Worm (Caenorhabditis elegans) whole organism, midembryonic: ENCODE data around the gene tnc-2.

ENCODE experiments used
- T22C8.4 ChIP-seq: fragments of 200-800 bp; sonication (Bioruptor generic); IDR thresholded peaks from 2 replicates; pipeline ENCODE4 v1.3.6; 2022; ENCODE audit warnings: missing genetic modification characterization, missing compliant biosample characterization
- cog-1 ChIP-seq: sonication (generic microtip); optimal IDR thresholded peaks from 2 replicates; lab custom pipeline; 2016; ENCODE audit warnings: missing genetic modification characterization, missing compliant biosample characterization
- flt-1 ChIP-seq: fragments of 200-800 bp; sonication (Bioruptor generic); IDR thresholded peaks from 2 replicates; pipeline ENCODE4 v1.3.6; 2022; ENCODE audit warnings: missing genetic modification characterization, missing compliant biosample characterization
- klf-2 ChIP-seq: fragments of 200-800 bp; sonication (Bioruptor generic); conservative IDR thresholded peaks from 2 replicates; pipeline ENCODE4 v1.3.6; 2022; ENCODE audit warnings: missing genetic modification reagents, missing genetic modification characterization, missing compliant biosample characterization
- med-1 ChIP-seq: sonication (generic microtip); optimal IDR thresholded peaks from 2 replicates; lab custom pipeline; 2017; ENCODE audit warnings: missing genetic modification characterization, mild to moderate bottlenecking, missing compliant biosample characterization, antibody characterized with exemption, missing genetic modification reagents; ENCODE audit not compliant: insufficient read depth
- ref-1 ChIP-seq: fragments of 200-800 bp; sonication (Bioruptor generic); conservative IDR thresholded peaks from 2 replicates; pipeline ENCODE4 v1.3.6; 2022; ENCODE audit warnings: missing genetic modification reagents, missing genetic modification characterization, missing compliant biosample characterization
- tab-1 ChIP-seq: fragments of 200-800 bp; sonication (Bioruptor generic); IDR thresholded peaks from 2 replicates; pipeline ENCODE4 v1.3.6; 2022; ENCODE audit warnings: missing genetic modification characterization, missing compliant biosample characterization
- ztf-23 ChIP-seq: fragments of 200-800 bp; sonication (Bioruptor generic); IDR thresholded peaks from 2 replicates; pipeline ENCODE4 v1.3.6; 2022; ENCODE audit warnings: missing genetic modification reagents, missing genetic modification characterization, missing compliant biosample characterization
- ztf-29 ChIP-seq: fragments of 200-800 bp; sonication (Bioruptor generic); IDR thresholded peaks from 2 replicates; pipeline ENCODE4 v1.3.6; 2022; ENCODE audit warnings: missing genetic modification reagents, missing genetic modification characterization, missing compliant biosample characterization

Gene tnc-2

DNA sequence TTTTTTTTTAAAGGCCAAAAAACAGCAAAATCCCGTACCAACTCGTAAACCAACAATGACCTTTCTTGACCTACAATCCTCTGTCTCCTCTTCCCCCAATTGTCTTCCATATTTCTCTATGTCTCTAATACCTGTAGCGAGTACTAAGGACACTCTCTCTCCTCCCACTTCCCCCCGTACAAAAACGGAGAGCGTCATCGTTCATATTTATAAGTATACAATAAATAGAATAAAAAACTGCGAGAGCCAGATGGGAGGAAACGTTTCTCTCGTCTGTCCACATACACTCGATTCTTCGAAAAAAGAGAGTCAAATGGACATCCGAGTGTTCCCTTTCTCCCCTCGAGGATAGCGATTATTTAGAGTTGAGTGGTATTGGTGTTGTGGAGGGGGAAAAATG, 38.1 kb downstream of the tnc-2 start:
- TF ChIP-seq ref-1 (GFP tag; lab: Robert Waterston, UW): no peak
- no peak for TF ChIP-seq ztf-29 (GFP tag; lab: Robert Waterston, UW)
- no peak for TF ChIP-seq klf-2 (GFP tag; lab: Robert Waterston, UW)
- no peak for TF ChIP-seq T22C8.4 (GFP tag; lab: Robert Waterston, UW)
- TF ChIP-seq cog-1 (tag; lab: Kevin White, UChicago): no peak
- no peak for TF ChIP-seq flt-1 (GFP tag; lab: Robert Waterston, UW)
- TF ChIP-seq ztf-23 (GFP tag; lab: Robert Waterston, UW): no peak
- no peak for TF ChIP-seq med-1 (GFP tag; lab: Kevin White, UChicago)

DNA sequence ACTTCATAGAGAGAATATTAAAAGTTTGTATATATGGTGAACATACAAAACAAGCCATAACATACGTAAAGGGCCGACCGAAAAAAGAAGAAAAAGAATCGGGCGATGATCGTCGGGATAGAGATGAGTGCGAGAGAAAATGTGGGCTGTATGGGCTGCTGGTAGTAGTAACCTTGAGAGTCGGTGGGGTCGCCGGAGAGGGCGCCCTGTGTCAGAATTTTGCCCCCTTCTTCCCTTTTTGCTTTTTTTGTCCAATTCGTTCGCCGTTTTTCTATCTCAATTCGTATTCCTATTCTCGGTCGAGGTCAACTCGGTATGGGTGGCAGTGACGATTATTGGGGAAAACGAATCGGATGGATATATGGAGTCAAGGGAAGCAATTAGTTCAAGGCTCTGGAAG, 39.3 kb downstream of the tnc-2 start:
- TF ChIP-seq tab-1 (no peak), cog-1 (tag; lab: Kevin White, UChicago) (no peak), ztf-29 (GFP tag; lab: Robert Waterston, UW) (no peak), flt-1 (GFP tag; lab: Robert Waterston, UW) (no peak), klf-2 (GFP tag; lab: Robert Waterston, UW) (no peak)

DNA sequence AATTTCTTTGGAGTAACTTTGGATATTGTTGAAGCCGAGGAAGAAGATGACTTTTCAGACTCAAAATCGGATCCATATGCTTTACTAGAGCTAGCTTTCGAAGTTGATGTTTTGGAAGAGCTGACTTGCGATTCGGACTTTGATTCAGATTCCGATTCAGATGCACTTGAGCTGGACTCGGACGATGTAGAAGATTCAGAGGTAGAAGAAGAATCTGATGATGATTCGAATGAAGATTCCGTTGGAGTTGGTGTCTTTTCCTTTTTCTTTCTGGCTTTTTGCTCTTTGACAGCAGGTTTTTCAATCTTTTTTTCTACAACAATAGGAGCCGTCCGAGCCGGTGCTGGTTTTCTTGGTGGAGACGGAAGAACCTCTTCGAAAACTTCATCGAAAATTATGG, 41.3 kb downstream of the tnc-2 start:
- TF ChIP-seq flt-1 (GFP tag; lab: Robert Waterston, UW) (no peak), ref-1 (GFP tag; lab: Robert Waterston, UW) (no peak), med-1 (GFP tag; lab: Kevin White, UChicago) (no peak), tab-1 (no peak), ztf-29 (GFP tag; lab: Robert Waterston, UW) (no peak), T22C8.4 (GFP tag; lab: Robert Waterston, UW) (no peak), cog-1 (tag; lab: Kevin White, UChicago) (no peak), ztf-23 (GFP tag; lab: Robert Waterston, UW) (no peak), klf-2 (GFP tag; lab: Robert Waterston, UW) (no peak)

ce11 chrII:10509746-10510145, 43.1 kb downstream of the tnc-2 start, which contains the start of gene F59B10.2:
F59B10.2 (minus strand) TSS chrII:10509846.
- TF ChIP-seq tab-1 (no peak), med-1 (GFP tag; lab: Kevin White, UChicago) (no peak), klf-2 (GFP tag; lab: Robert Waterston, UW) (no peak), T22C8.4 (GFP tag; lab: Robert Waterston, UW) (no peak), ref-1 (GFP tag; lab: Robert Waterston, UW) (no peak), ztf-29 (GFP tag; lab: Robert Waterston, UW) (no peak), ztf-23 (GFP tag; lab: Robert Waterston, UW) (no peak)

ce11 chrII:10510242-10510641, 43.6 kb downstream of the tnc-2 start, which contains the start of gene F59B10.3:
F59B10.3 (plus strand) TSS chrII:10510542.
- TF ChIP-seq T22C8.4 (GFP tag; lab: Robert Waterston, UW) (no peak), klf-2 (GFP tag; lab: Robert Waterston, UW) (no peak), tab-1 (no peak), ref-1 (GFP tag; lab: Robert Waterston, UW) (no peak), cog-1 (tag; lab: Kevin White, UChicago) (no peak), ztf-23 (GFP tag; lab: Robert Waterston, UW) (no peak), ztf-29 (GFP tag; lab: Robert Waterston, UW) (no peak), flt-1 (GFP tag; lab: Robert Waterston, UW) (no peak), med-1 (GFP tag; lab: Kevin White, UChicago) (no peak)

DNA sequence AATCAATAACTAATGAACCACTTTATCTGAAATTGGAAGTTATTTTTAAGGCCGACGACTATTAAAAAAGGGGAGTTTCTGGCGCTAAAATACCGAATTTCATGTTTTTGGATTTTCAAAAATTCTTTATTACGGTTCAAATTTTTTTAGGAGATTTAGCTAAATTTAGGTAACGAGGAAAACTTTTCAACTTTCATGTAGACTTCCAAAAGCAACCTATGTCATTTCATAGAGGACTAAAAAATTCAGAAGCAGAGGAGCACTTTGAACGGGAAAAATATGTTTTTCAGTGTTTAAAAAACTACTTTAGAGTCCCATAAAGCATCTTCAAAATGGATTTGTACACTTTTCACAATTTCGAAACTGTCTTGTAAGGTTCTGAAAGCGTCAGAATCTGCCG, 46.7 kb downstream of the tnc-2 start:
- TF ChIP-seq cog-1 (tag; lab: Kevin White, UChicago): no peak
- no peak for TF ChIP-seq T22C8.4 (GFP tag; lab: Robert Waterston, UW)
- TF ChIP-seq ztf-29 (GFP tag; lab: Robert Waterston, UW): no peak
- no peak for TF ChIP-seq flt-1 (GFP tag; lab: Robert Waterston, UW)
- TF ChIP-seq ref-1 (GFP tag; lab: Robert Waterston, UW): no peak
- TF ChIP-seq klf-2 (GFP tag; lab: Robert Waterston, UW): no peak
- TF ChIP-seq tab-1: no peak
- no peak for TF ChIP-seq ztf-23 (GFP tag; lab: Robert Waterston, UW)
- TF ChIP-seq med-1 (GFP tag; lab: Kevin White, UChicago): no peak

DNA sequence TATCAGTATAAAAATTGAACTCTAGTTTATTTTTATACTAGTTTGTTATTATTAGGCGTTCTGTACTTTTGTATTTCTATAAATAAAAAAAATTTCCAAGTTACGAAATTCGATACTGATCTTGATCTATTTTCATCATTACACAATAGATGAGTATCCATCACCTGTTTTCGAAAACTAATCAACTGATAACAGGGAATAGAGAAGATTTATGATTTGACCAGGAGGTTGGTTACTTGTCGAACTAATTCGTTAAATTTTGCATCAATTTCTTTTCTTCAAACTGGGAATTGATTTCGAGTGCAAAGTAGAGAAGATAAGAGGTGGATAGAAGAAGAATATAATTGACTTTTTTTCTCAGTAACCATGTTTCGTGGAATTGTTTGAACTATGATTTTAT, 48.8 kb downstream of the tnc-2 start:
- no peak for TF ChIP-seq ztf-29 (GFP tag; lab: Robert Waterston, UW)
- no peak for TF ChIP-seq klf-2 (GFP tag; lab: Robert Waterston, UW)
- no peak for TF ChIP-seq ztf-23 (GFP tag; lab: Robert Waterston, UW)
- no peak for TF ChIP-seq flt-1 (GFP tag; lab: Robert Waterston, UW)
- no peak for TF ChIP-seq cog-1 (tag; lab: Kevin White, UChicago)
- TF ChIP-seq med-1 (GFP tag; lab: Kevin White, UChicago): no peak
- no peak for TF ChIP-seq ref-1 (GFP tag; lab: Robert Waterston, UW)
- no peak for TF ChIP-seq T22C8.4 (GFP tag; lab: Robert Waterston, UW)

ce11 chrII:10516375-10516774, 49.7 kb downstream of the tnc-2 start:
- TF ChIP-seq klf-2 (GFP tag; lab: Robert Waterston, UW) (no peak), tab-1 (no peak), flt-1 (GFP tag; lab: Robert Waterston, UW) (no peak), ztf-29 (GFP tag; lab: Robert Waterston, UW) (no peak)
